Worm (Caenorhabditis elegans) whole organism, L1 larva: ENCODE results near the gene ZK1055.4.
A peak's percentile ranks its signal among the peaks of the same experiment; 100 is the strongest.

Experiments used
- C16A3.4 ChIP-seq: fragments of 150-350 bp; optimal IDR thresholded peaks from 2 replicates; lab custom pipeline; 2014; ENCODE audit warnings: missing biosample characterization, missing genetic modification characterization
- C34B4.2 ChIP-seq: sonication (generic microtip); optimal IDR thresholded peaks from 2 replicates; lab custom pipeline; 2017; ENCODE audit warnings: mild to moderate bottlenecking, missing genetic modification characterization, missing compliant biosample characterization
- aha-1 ChIP-seq: fragments of 150-350 bp; optimal IDR thresholded peaks from 2 replicates; lab custom pipeline; 2014; ENCODE audit warnings: missing biosample characterization, missing genetic modification characterization
- aly-2 ChIP-seq: fragments of 150-350 bp; optimal IDR thresholded peaks from 2 replicates; lab custom pipeline; 2014; ENCODE audit warnings: missing biosample characterization, missing genetic modification characterization
- ama-1 ChIP-seq: fragments of 150-350 bp; optimal IDR thresholded peaks from 2 replicates; lab custom pipeline; 2014
- ces-1 ChIP-seq: fragments of 150-350 bp; optimal IDR thresholded peaks from 2 replicates; lab custom pipeline; 2014; ENCODE audit warnings: missing biosample characterization, missing genetic modification reagents, missing genetic modification characterization
- dpl-1 ChIP-seq, 3 experiments: fragments of 150-350 bp in 2 of 3; sonication (generic microtip) in 1 of 3; optimal IDR thresholded peaks; 2 replicates each; lab custom pipeline; 2014 to 2017; ENCODE audit warnings: missing biosample characterization in 3 of 3, missing genetic modification characterization in 3 of 3, missing genetic modification reagents in 3 of 3
- efl-1 ChIP-seq, 4 experiments: fragments of 150-350 bp; optimal IDR thresholded peaks in 3 of 4; peaks in 1 of 4; 1 replicate in 1 of 4; 2 replicates in 3 of 4; lab custom pipeline; 2014; ENCODE audit warnings: missing biosample characterization in 2 of 4, missing genetic modification characterization in 2 of 4, missing genetic modification reagents in 2 of 4
- efl-3 ChIP-seq: fragments of 200-800 bp; sonication (Bioruptor generic); optimal IDR thresholded peaks from 2 replicates; lab custom pipeline; 2018; ENCODE audit warnings: mild to moderate bottlenecking, missing genetic modification characterization, missing compliant biosample characterization
- elt-2 ChIP-seq: sonication (generic microtip); optimal IDR thresholded peaks from 2 replicates; lab custom pipeline; 2016; ENCODE audit warnings: missing genetic modification characterization, mild to moderate bottlenecking, inconsistent platforms, missing compliant biosample characterization, missing genetic modification reagents
- elt-3 ChIP-seq, 6 experiments: fragments of 150-350 bp in 1 of 6; sonication (generic microtip); optimal IDR thresholded peaks; 2 replicates each; lab custom pipeline; 2017 to 2018; ENCODE audit warnings: missing biosample characterization in 6 of 6, missing genetic modification characterization in 6 of 6, inconsistent platforms in 1 of 6
- fos-1 ChIP-seq: fragments of 150-350 bp; optimal IDR thresholded peaks from 2 replicates; lab custom pipeline; 2014; ENCODE audit warnings: missing biosample characterization, missing genetic modification characterization
- hlh-17 ChIP-seq: fragments of 200-800 bp; sonication (Bioruptor generic); optimal IDR thresholded peaks from 2 replicates; lab custom pipeline; 2018; ENCODE audit warnings: missing genetic modification characterization, mild to moderate bottlenecking, missing compliant biosample characterization, moderate library complexity, borderline replicate concordance
- hlh-4 ChIP-seq: sonication (generic microtip); optimal IDR thresholded peaks from 2 replicates; lab custom pipeline; 2016; ENCODE audit warnings: mild to moderate bottlenecking, missing genetic modification characterization, missing compliant biosample characterization
- irx-1 ChIP-seq: sonication (generic microtip); optimal IDR thresholded peaks from 2 replicates; lab custom pipeline; 2016; ENCODE audit warnings: missing genetic modification characterization, missing compliant biosample characterization
- lin-13 ChIP-seq: fragments of 150-350 bp; optimal IDR thresholded peaks from 2 replicates; lab custom pipeline; 2014; ENCODE audit warnings: missing biosample characterization, missing genetic modification reagents, missing genetic modification characterization
- lin-15B ChIP-seq: fragments of 150-350 bp; sonication (generic microtip); optimal IDR thresholded peaks from 3 replicates; lab custom pipeline; 2014; ENCODE audit warnings: missing biosample characterization, missing genetic modification characterization
- lin-35 ChIP-seq, 2 experiments: fragments of 150-350 bp; optimal IDR thresholded peaks; 2 replicates each; lab custom pipeline; 2014; ENCODE audit warnings: missing biosample characterization in 2 of 2, missing genetic modification characterization in 2 of 2, missing genetic modification reagents in 2 of 2
- mab-9 ChIP-seq: fragments of 200-800 bp; sonication (Bioruptor generic); IDR thresholded peaks from 2 replicates; pipeline ENCODE4 v1.3.6; 2022; ENCODE audit warnings: missing genetic modification reagents, missing genetic modification characterization, missing compliant biosample characterization
- mep-1 ChIP-seq: fragments of 150-350 bp; optimal IDR thresholded peaks from 2 replicates; lab custom pipeline; 2014; ENCODE audit warnings: missing biosample characterization, missing genetic modification characterization
- nhr-11 ChIP-seq: fragments of 150-350 bp; optimal IDR thresholded peaks from 2 replicates; lab custom pipeline; 2014; ENCODE audit warnings: missing biosample characterization, missing genetic modification characterization
- nhr-28 ChIP-seq: fragments of 150-350 bp; optimal IDR thresholded peaks from 2 replicates; lab custom pipeline; 2014; ENCODE audit warnings: missing biosample characterization, missing genetic modification characterization
- nhr-84 ChIP-seq: sonication (generic microtip); optimal IDR thresholded peaks from 2 replicates; lab custom pipeline; 2017; ENCODE audit warnings: missing biosample characterization, missing genetic modification characterization
- nhr-85 ChIP-seq: sonication (generic microtip); peaks from one replicate; lab custom pipeline; 2016; ENCODE audit warnings: missing genetic modification characterization, inconsistent platforms, missing compliant biosample characterization
- nhr-90 ChIP-seq: sonication (generic microtip); optimal IDR thresholded peaks from 2 replicates; lab custom pipeline; 2016; ENCODE audit warnings: mild to moderate bottlenecking, missing genetic modification characterization, missing compliant biosample characterization; ENCODE audit not compliant: poor library complexity
- pag-3 ChIP-seq: sonication (generic microtip); optimal IDR thresholded peaks from 2 replicates; lab custom pipeline; 2017; ENCODE audit warnings: missing genetic modification characterization, mild to moderate bottlenecking, missing compliant biosample characterization, antibody characterized with exemption, borderline replicate concordance; ENCODE audit not compliant: insufficient read depth
- rnt-1 ChIP-seq: sonication (generic microtip); optimal IDR thresholded peaks from 2 replicates; lab custom pipeline; 2016; ENCODE audit warnings: mild to moderate bottlenecking, missing genetic modification characterization, moderate library complexity, missing compliant biosample characterization
- skn-1 ChIP-seq: fragments of 150-350 bp; optimal IDR thresholded peaks from 2 replicates; lab custom pipeline; 2014; ENCODE audit warnings: missing biosample characterization, missing genetic modification characterization
- sox-4 ChIP-seq: sonication (generic microtip); optimal IDR thresholded peaks from 2 replicates; lab custom pipeline; 2016; ENCODE audit warnings: missing genetic modification characterization, missing compliant biosample characterization
- swsn-7 ChIP-seq: sonication (generic microtip); optimal IDR thresholded peaks from 2 replicates; lab custom pipeline; 2016; ENCODE audit warnings: missing genetic modification characterization, missing compliant biosample characterization
- tlp-1 ChIP-seq: fragments of 150-350 bp; optimal IDR thresholded peaks from 2 replicates; lab custom pipeline; 2014; ENCODE audit warnings: missing biosample characterization, missing genetic modification characterization
- unc-130 ChIP-seq: fragments of 150-350 bp; optimal IDR thresholded peaks from 2 replicates; lab custom pipeline; 2017; ENCODE audit warnings: missing biosample characterization, missing genetic modification characterization, inconsistent platforms
- unc-98 ChIP-seq: fragments of 200-800 bp; sonication (Bioruptor generic); IDR thresholded peaks from 2 replicates; pipeline ENCODE4 v1.3.6; 2022; ENCODE audit warnings: missing genetic modification characterization, missing compliant biosample characterization
- xbp-1 ChIP-seq: sonication (generic microtip); optimal IDR thresholded peaks from 2 replicates; lab custom pipeline; 2016; ENCODE audit warnings: missing genetic modification characterization, missing compliant biosample characterization

The ZK1055.4 gene

DNA sequence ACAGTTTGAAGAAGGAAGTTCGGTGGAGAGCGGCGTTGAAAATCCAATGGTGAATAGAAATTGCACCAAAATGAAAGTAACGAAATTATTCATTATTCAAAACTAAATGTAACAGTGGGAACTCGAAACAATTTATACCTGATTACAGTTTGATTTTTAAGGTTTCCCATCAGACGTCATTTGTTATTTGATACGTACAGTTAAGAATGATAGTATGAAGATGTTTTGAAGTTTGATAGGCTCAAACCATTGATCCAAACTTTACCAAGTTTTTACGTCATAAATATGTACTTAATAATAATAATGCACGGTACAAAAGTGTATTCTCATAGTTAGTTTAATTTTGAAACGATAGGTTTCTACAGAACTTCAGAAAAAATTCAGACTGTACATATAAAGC, 23.8 kb upstream of the ZK1055.4 start, which contains the start of gene spp-20:
spp-20 (minus strand) TSS at position 101 of the 400 bp plus-strand sequence.
- no peak for TF ChIP-seq nhr-85
- no peak for TF ChIP-seq rnt-1 (tag; lab: Kevin White, UChicago)

DNA sequence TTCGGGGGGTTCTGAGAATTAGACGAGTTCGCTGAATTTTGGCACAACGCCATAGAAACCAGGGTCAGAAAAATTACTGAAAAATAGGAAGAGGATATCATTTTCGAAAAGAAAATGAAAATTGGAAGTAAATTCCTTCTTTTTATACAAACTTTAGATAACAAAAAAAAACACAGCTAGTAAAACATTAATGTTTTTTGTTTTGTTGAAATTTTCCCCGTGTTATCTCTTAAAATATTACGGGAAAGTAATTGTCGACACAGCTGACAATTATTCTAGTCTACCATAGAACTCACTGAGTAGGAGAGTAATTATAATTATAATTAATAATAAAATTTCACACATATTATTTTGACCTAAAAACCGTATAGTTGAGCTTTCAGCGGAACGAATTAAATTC, 22.8 kb upstream of the ZK1055.4 start, which contains the start of gene spp-26:
spp-26 (minus strand) TSS at position 101 of the 400 bp plus-strand sequence.
- TF ChIP-seq C16A3.4 (tag; lab: Kevin White, UChicago): no peak
- no peak for TF ChIP-seq sox-4 (tag; lab: Kevin White, UChicago)
- no peak for TF ChIP-seq aha-1 (tag; lab: Kevin White, UChicago)
- no peak for TF ChIP-seq ama-1 (lab: Kevin White, UChicago)
- TF ChIP-seq tlp-1 (tag; lab: Kevin White, UChicago): no peak
- TF ChIP-seq elt-2 (tag; lab: Kevin White, UChicago): no peak
- TF ChIP-seq efl-3 (GFP tag; lab: Kevin White, UChicago): no peak
- no peak for TF ChIP-seq lin-15B
- no peak for TF ChIP-seq pag-3 (tag; lab: Kevin White, UChicago)
- TF ChIP-seq hlh-17 (GFP tag; lab: Kevin White, UChicago): no peak
- no peak for TF ChIP-seq ces-1 (GFP tag; lab: Kevin White, UChicago)
- TF ChIP-seq aly-2 (tag; lab: Kevin White, UChicago): no peak
- TF ChIP-seq unc-130: no peak
- TF ChIP-seq dpl-1 (GFP tag; optimal IDR thresholded peaks at IDR 0.05; lab: Kevin White, UChicago): no peak

DNA sequence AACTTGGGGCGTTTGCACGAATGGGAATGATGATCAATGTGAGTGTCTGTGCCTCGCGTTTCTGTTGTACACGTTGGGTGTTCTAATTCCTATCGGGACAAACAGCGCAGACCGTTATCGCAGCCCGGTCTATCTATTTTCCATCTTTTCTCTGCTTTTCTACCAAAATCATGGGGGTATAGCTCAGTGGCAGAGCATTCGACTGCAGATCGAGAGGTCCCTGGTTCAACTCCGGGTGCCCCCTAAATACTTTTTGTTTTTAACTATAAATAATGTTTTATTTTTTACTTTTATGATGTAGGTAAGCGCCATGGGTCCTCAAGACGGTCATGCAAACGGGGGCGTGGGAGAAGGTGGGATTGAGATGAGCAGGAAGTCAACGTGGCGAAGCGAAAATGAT, 22.3 kb upstream of the ZK1055.4 start:
- TF ChIP-seq nhr-90 (tag; lab: Kevin White, UChicago): peak; percentile 18
- no peak for TF ChIP-seq xbp-1
- TF ChIP-seq, all 84 proteins: peak for 1

DNA sequence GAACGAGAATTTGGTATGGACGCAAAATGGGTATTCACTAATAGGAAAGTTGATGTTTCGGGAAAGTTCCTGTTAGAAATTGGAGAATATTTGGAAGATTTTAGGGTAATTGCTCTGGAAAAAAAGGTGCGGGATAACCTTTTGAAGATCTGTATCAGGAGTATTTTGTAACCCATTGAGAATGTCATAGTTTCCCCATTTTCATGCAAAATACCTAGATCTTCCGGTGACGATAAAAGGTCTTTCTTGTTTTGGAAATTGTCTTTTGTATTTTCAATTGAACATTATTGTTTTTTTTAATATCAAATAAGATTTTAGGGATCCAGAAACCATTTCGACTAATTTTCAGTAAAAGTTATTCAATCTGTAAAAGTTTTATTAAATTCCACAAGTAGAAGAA, 20.3 kb upstream of the ZK1055.4 start, which contains the start of gene spp-19:
spp-19 (minus strand) TSS at position 101 of the 400 bp plus-strand sequence.
- no peak for TF ChIP-seq nhr-84
- no peak for TF ChIP-seq skn-1 (tag; lab: Kevin White, UChicago)
- TF ChIP-seq swsn-7: no peak
- no peak for TF ChIP-seq mep-1 (tag; lab: Kevin White, UChicago)
- no peak for TF ChIP-seq lin-35 (GFP tag; optimal IDR thresholded peaks at IDR 0.05; lab: Kevin White, UChicago)
- no peak for TF ChIP-seq elt-3 (tag; optimal IDR thresholded peaks at IDR 0.05; lab: Kevin White, UChicago)
- no peak for TF ChIP-seq fos-1 (tag; lab: Kevin White, UChicago)
- no peak for TF ChIP-seq hlh-4 (tag; lab: Kevin White, UChicago)
- TF ChIP-seq irx-1 (tag; lab: Kevin White, UChicago): no peak

DNA sequence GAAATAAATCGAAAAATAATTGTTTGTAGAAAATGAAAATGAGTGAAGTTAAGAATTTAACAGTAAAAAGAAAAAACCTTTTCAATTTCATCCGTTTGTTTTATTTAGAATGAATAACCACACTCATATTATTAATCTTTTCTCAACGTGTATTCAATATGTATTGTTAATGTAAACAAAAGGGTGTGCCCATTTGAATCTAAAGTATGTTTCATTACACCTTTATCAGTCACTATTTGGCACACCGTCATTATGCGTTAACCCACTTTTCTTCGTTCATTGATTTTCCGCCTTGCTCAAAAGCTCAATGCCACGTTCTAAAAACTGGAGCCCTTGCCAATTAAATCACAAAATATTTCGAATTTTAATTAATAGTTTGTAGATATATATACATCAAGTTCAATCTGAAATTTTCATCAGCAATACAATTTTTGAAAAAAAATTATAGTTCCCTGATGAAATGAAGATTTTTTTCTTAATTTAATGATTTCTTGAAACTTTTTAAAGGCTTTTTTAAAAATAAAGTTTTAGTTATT, 15.9 kb upstream of the ZK1055.4 start, which contains the start of gene K04A8.1:
K04A8.1 (plus strand) TSS at position 486 of the 536 bp plus-strand sequence.
- TF ChIP-seq elt-2 (tag; lab: Kevin White, UChicago): peak; percentile 4
- no peak for TF ChIP-seq lin-13

DNA sequence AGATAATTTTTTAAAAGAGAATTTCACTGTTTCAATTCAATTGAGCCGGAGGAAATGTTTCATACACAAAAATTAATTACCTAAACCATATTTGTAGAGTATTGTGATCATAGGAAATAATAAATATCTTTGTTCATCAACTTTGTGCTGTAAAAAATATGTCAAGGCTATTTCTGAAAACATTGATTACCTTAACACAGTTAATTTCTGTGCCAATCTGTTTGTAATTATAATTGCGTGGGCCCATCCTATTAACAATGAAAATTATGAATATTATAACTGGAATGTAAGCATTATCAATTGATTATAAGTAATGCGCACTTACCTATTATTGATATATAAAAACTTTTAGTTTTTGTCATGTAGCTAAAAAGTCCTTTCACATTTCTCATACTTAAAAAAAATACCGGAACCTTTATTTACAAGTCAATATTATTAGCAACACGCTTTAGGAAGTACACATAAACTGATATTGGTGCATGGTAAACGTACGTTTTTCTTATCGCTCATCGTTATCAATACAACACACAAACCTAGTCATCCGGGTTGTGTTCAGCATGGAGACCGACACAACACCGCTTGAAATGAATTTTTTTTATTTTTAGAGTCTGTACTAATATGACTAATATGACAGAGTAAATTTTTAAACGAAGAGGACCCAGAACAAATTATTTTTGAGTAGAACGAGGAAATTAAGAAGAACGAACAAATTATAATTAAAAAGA, 6.3 kb upstream of the ZK1055.4 start, which contains the start of gene fut-2:
fut-2 (minus strand) TSS at position 485 of the 725 bp plus-strand sequence.
- TF ChIP-seq C16A3.4 (tag; lab: Kevin White, UChicago) (no peak), nhr-11 (tag; lab: Kevin White, UChicago) (no peak), unc-98 (GFP tag; lab: Robert Waterston, UW) (no peak), elt-2 (tag; lab: Kevin White, UChicago) (peak; percentile 85), lin-35 (GFP tag; optimal IDR thresholded peaks at IDR 0.05; lab: Kevin White, UChicago) (peak in 1 of 2 experiments; percentile 12), unc-130 (no peak), efl-1 (optimal IDR thresholded peaks at IDR 0.05; lab: Kevin White, UChicago) (no peak), efl-1 (GFP tag; optimal IDR thresholded peaks at IDR 0.05 in 1 of 2; lab: Kevin White, UChicago) (peak in 1 of 2 experiments; percentile 28), nhr-28 (no peak), C34B4.2 (no peak), sox-4 (tag; lab: Kevin White, UChicago) (no peak), mab-9 (no peak)
